Worm (Caenorhabditis elegans): ENCODE data around the gene ctr-9.

The ctr-9 gene

DNA sequence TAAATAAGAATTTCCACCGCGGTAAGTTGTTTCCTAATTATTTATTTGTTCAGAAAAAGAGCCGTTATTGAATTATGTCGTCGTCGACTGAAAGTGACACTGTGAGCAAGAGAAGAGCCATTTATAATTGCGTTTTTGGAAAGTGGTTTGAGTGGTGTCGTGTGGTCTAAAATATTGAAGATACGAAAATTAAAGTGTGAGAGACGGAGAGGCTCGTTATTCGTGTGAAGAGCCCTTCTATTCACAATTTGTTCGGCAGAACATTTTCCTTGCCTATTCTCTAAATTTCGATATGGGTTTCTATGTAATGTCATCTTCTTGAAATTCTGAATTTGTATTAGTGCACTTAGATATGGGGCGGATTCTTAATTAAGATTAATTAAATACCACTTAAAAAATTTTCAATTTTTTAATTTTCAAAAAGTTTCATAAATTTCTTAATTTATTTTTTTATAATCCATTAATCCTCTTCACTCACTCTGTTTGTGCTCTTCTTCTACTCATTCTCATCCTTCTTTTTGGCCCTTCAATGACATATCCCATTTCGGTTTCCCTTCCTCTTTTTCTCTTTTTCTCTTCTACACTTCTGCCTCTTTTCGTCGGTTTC lies 18.7 kb downstream of the ctr-9 start:
- TF ChIP-seq pqm-1 (tag; optimal IDR thresholded peaks at IDR 0.05): no peak
- TF ChIP-seq dpl-1 (GFP tag; optimal IDR thresholded peaks at IDR 0.05): no peak
- no peak for TF ChIP-seq ceh-8 (GFP tag; optimal IDR thresholded peaks at IDR 0.05)
- no peak for TF ChIP-seq nhr-28 (tag; optimal IDR thresholded peaks at IDR 0.05)
- TF ChIP-seq skn-1 (tag; optimal IDR thresholded peaks at IDR 0.05): no peak
- TF ChIP-seq zag-1 (tag; optimal IDR thresholded peaks at IDR 0.05): no peak
- no peak for TF ChIP-seq fkh-8 (tag; optimal IDR thresholded peaks at IDR 0.05)
- TF ChIP-seq nhr-11 (tag; optimal IDR thresholded peaks at IDR 0.05): no peak
- TF ChIP-seq blmp-1 (tag; optimal IDR thresholded peaks at IDR 0.05): no peak
- TF ChIP-seq lin-15B (tag; optimal IDR thresholded peaks at IDR 0.05): no peak
- no peak for TF ChIP-seq egl-13 (tag; optimal IDR thresholded peaks at IDR 0.05)
- no peak for TF ChIP-seq snpc-4 (tag; optimal IDR thresholded peaks at IDR 0.05)
- TF ChIP-seq tlp-1 (tag; optimal IDR thresholded peaks at IDR 0.05): no peak
- TF ChIP-seq mef-2 (tag; optimal IDR thresholded peaks at IDR 0.05): no peak
- TF ChIP-seq lin-35 (GFP tag; optimal IDR thresholded peaks at IDR 0.05): peak in 1 of 2 experiments; percentile 27
- TF ChIP-seq sptf-1 (tag; optimal IDR thresholded peaks at IDR 0.05): no peak
- TF ChIP-seq rnt-1 (tag; optimal IDR thresholded peaks at IDR 0.05): peak; percentile 7
- no peak for TF ChIP-seq egl-27 (tag; optimal IDR thresholded peaks at IDR 0.05)
- TF ChIP-seq fkh-4 (tag; optimal IDR thresholded peaks at IDR 0.05; ENCODE audit: borderline replicate concordance): no peak
- no peak for TF ChIP-seq unc-62 (GFP tag; optimal IDR thresholded peaks at IDR 0.05)
- no peak for TF ChIP-seq vab-15 (tag; optimal IDR thresholded peaks at IDR 0.05)
- no peak for TF ChIP-seq sox-4 (tag; optimal IDR thresholded peaks at IDR 0.05)
- no peak for TF ChIP-seq ets-5 (GFP tag; IDR thresholded peaks at IDR 0.05)
- no peak for TF ChIP-seq isw-1 (GFP tag; IDR thresholded peaks at IDR 0.05)
- no peak for TF ChIP-seq pax-3 (tag; optimal IDR thresholded peaks at IDR 0.05)
- TF ChIP-seq xbp-1 (tag; optimal IDR thresholded peaks at IDR 0.05): no peak
- TF ChIP-seq mep-1 (tag; optimal IDR thresholded peaks at IDR 0.05): no peak
- TF ChIP-seq unc-30 (tag; optimal IDR thresholded peaks at IDR 0.05): no peak
- peak; percentile 51 for TF ChIP-seq snu-23 (GFP tag; optimal IDR thresholded peaks at IDR 0.05)
- TF ChIP-seq nhr-237 (tag; optimal IDR thresholded peaks at IDR 0.05): no peak
- no peak for TF ChIP-seq nhr-47 (tag; optimal IDR thresholded peaks at IDR 0.05)
- no peak for TF ChIP-seq ces-1 (GFP tag; optimal IDR thresholded peaks at IDR 0.05)
- no peak for TF ChIP-seq unc-130 (tag; optimal IDR thresholded peaks at IDR 0.05)
- TF ChIP-seq nhr-76 (tag; optimal IDR thresholded peaks at IDR 0.05): no peak
- no peak for TF ChIP-seq unc-86 (tag; optimal IDR thresholded peaks at IDR 0.05)
- TF ChIP-seq C34B4.2 (tag; optimal IDR thresholded peaks at IDR 0.05): no peak
- TF ChIP-seq mdl-1 (tag; optimal IDR thresholded peaks at IDR 0.05): no peak
- no peak for TF ChIP-seq hlh-4 (tag; optimal IDR thresholded peaks at IDR 0.05)
- TF ChIP-seq zip-4 (GFP tag; optimal IDR thresholded peaks at IDR 0.05): no peak
- no peak for TF ChIP-seq Y116A8C.19 (tag; optimal IDR thresholded peaks at IDR 0.05; ENCODE audit: borderline replicate concordance)
- TF ChIP-seq ceh-88 (GFP tag; IDR thresholded peaks at IDR 0.05): no peak
- no peak for TF ChIP-seq jun-1 (tag; optimal IDR thresholded peaks at IDR 0.05)
- no peak for TF ChIP-seq ceh-63 (GFP tag; optimal IDR thresholded peaks at IDR 0.05)
- TF ChIP-seq elt-2 (tag; optimal IDR thresholded peaks at IDR 0.05): no peak
- TF ChIP-seq nhr-12 (tag; optimal IDR thresholded peaks at IDR 0.05): no peak
- no peak for TF ChIP-seq mab-9 (GFP tag; IDR thresholded peaks at IDR 0.05)
- TF ChIP-seq dsc-1 (tag; optimal IDR thresholded peaks at IDR 0.05): no peak
- TF ChIP-seq nhr-19 (GFP tag; conservative IDR thresholded peaks at IDR 0.05): no peak
- no peak for TF ChIP-seq nhr-84 (tag; optimal IDR thresholded peaks at IDR 0.05)
- TF ChIP-seq nhr-85 (tag): no peak
- no peak for TF ChIP-seq swsn-7 (tag; optimal IDR thresholded peaks at IDR 0.05)
- no peak for TF ChIP-seq lin-39 (tag; optimal IDR thresholded peaks at IDR 0.05)
- TF ChIP-seq aha-1 (tag; optimal IDR thresholded peaks at IDR 0.05): no peak
- no peak for TF ChIP-seq efl-3 (GFP tag; optimal IDR thresholded peaks at IDR 0.05)
